Fruit fly (Drosophila melanogaster) whole organism, embryonic: ENCODE data around the gene shams.

Source experiments
- Ada2b ChIP-seq: fragments of 200-800 bp; sonication (Bioruptor generic); IDR thresholded peaks from 2 replicates; pipeline ENCODE4 v1.3.6; 2022; ENCODE audit warnings: missing biosample characterization, missing genetic modification characterization
- Aef1 ChIP-seq: fragments of 200-800 bp; sonication (Bioruptor generic); IDR thresholded peaks from 3 replicates; pipeline ENCODE4 v1.3.6; 2022; ENCODE audit warnings: missing biosample characterization, missing genetic modification characterization
- CG13624 ChIP-seq: fragments of 200-800 bp; sonication (Bioruptor generic); optimal IDR thresholded peaks from 2 replicates; lab custom pipeline; 2016; ENCODE audit warnings: missing biosample characterization, missing genetic modification characterization
- CG13894 ChIP-seq: fragments of 200-800 bp; sonication (Bioruptor generic); optimal IDR thresholded peaks from 3 replicates; lab custom pipeline; 2018; ENCODE audit warnings: missing biosample characterization, mild to moderate bottlenecking, missing genetic modification characterization, moderate library complexity
- CG14441 ChIP-seq: fragments of 200-800 bp; sonication (Bioruptor generic); IDR thresholded peaks from 2 replicates; pipeline ENCODE4 v1.3.6; 2022; ENCODE audit warnings: missing biosample characterization, missing genetic modification characterization
- CG1529 ChIP-seq: fragments of 200-800 bp; sonication (Bioruptor generic); optimal IDR thresholded peaks from 3 replicates; lab custom pipeline; 2018; ENCODE audit warnings: missing biosample characterization, missing genetic modification characterization
- CG1603 ChIP-seq: fragments of 200-800 bp; sonication (Bioruptor generic); optimal IDR thresholded peaks from 2 replicates; lab custom pipeline; 2019; ENCODE audit warnings: missing biosample characterization, mild to moderate bottlenecking, missing genetic modification characterization, moderate library complexity
- CG18599 ChIP-seq: fragments of 200-800 bp; sonication (Bioruptor generic); optimal IDR thresholded peaks from 3 replicates; lab custom pipeline; 2017; ENCODE audit warnings: missing biosample characterization, missing genetic modification characterization, mild to moderate bottlenecking, moderate library complexity, missing genetic modification reagents
- CG18764 ChIP-seq: fragments of 200-800 bp; sonication (Bioruptor generic); optimal IDR thresholded peaks from 3 replicates; lab custom pipeline; 2016; ENCODE audit warnings: missing biosample characterization, missing genetic modification characterization
- CG2120 ChIP-seq: fragments of 200-800 bp; sonication (Bioruptor generic); optimal IDR thresholded peaks from 3 replicates; lab custom pipeline; 2016; ENCODE audit warnings: missing biosample characterization, missing genetic modification characterization
- CG2889 ChIP-seq: fragments of 200-800 bp; sonication (Bioruptor generic); IDR thresholded peaks from 3 replicates; pipeline ENCODE4 v1.3.6; 2022; ENCODE audit warnings: missing biosample characterization, missing genetic modification characterization
- CG3065 ChIP-seq: fragments of 200-800 bp; sonication (Bioruptor generic); optimal IDR thresholded peaks from 2 replicates; lab custom pipeline; 2016; ENCODE audit warnings: missing biosample characterization, missing genetic modification characterization
- CG31224 ChIP-seq: fragments of 200-800 bp; sonication (Bioruptor generic); IDR thresholded peaks from 2 replicates; pipeline ENCODE4 v1.3.6; 2022; ENCODE audit warnings: missing biosample characterization, missing genetic modification characterization
- CG34376 ChIP-seq: fragments of 200-800 bp; sonication (Bioruptor generic); optimal IDR thresholded peaks from 2 replicates; lab custom pipeline; 2018; ENCODE audit warnings: missing biosample characterization, mild to moderate bottlenecking, missing genetic modification characterization
- CG6791 ChIP-seq: fragments of 200-800 bp; sonication (Bioruptor generic); IDR thresholded peaks from 3 replicates; pipeline ENCODE4 v1.3.6; 2022; ENCODE audit warnings: missing biosample characterization, missing genetic modification characterization; ENCODE audit not compliant: partially characterized antibody
- CG6813 ChIP-seq: fragments of 200-800 bp; sonication (Bioruptor generic); optimal IDR thresholded peaks from 2 replicates; lab custom pipeline; 2017; ENCODE audit warnings: missing biosample characterization, missing genetic modification characterization, mild to moderate bottlenecking, moderate library complexity, missing genetic modification reagents
- CG8281 ChIP-seq: fragments of 200-800 bp; sonication (Bioruptor generic); optimal IDR thresholded peaks from 2 replicates; lab custom pipeline; 2018; ENCODE audit warnings: missing biosample characterization, mild to moderate bottlenecking, missing genetic modification characterization, moderate library complexity
- CG8944 ChIP-seq: fragments of 200-800 bp; sonication (Bioruptor generic); optimal IDR thresholded peaks from 3 replicates; lab custom pipeline; 2016; ENCODE audit warnings: missing biosample characterization, missing genetic modification characterization
- CG9215 ChIP-seq: fragments of 200-800 bp; sonication (Bioruptor generic); IDR thresholded peaks from 2 replicates; pipeline ENCODE4 v1.3.6; 2022; ENCODE audit warnings: missing biosample characterization, missing genetic modification characterization
- Dfd ChIP-seq, 2 experiments: fragments of >200 bp; optimal IDR thresholded peaks; 2 replicates each; lab custom pipeline; 2017; ENCODE audit warnings: missing biosample characterization in 2 of 2, missing genetic modification characterization in 2 of 2
- Ets97D ChIP-seq: fragments of 200-800 bp; sonication (Bioruptor generic); optimal IDR thresholded peaks from 3 replicates; lab custom pipeline; 2016; ENCODE audit warnings: missing biosample characterization, missing genetic modification characterization
- Gug ChIP-seq: fragments of 200-800 bp; sonication (Bioruptor generic); IDR thresholded peaks from 4 replicates; pipeline ENCODE4 v1.3.6; 2022; ENCODE audit warnings: missing biosample characterization, missing genetic modification characterization
- H2.0 ChIP-seq: fragments of 200-800 bp; sonication (Bioruptor generic); IDR thresholded peaks from 2 replicates; pipeline ENCODE4 v1.3.6; 2022; ENCODE audit warnings: missing biosample characterization, missing genetic modification characterization
- Hmr ChIP-seq: fragments of 200-800 bp; sonication (Bioruptor generic); optimal IDR thresholded peaks from 3 replicates; lab custom pipeline; 2017; ENCODE audit warnings: mild to moderate bottlenecking, missing biosample characterization, missing genetic modification reagents, missing genetic modification characterization
- Hr51 ChIP-seq, 2 experiments: fragments of 200-800 bp; sonication (Bioruptor generic); optimal IDR thresholded peaks; 2 replicates in 1 of 2; 3 replicates in 1 of 2; lab custom pipeline; 2016 to 2018; ENCODE audit warnings: missing biosample characterization in 2 of 2, missing genetic modification characterization in 2 of 2, mild to moderate bottlenecking in 1 of 2, moderate library complexity in 1 of 2
- MESR4 ChIP-seq: fragments of 200-800 bp; sonication (Bioruptor generic); optimal IDR thresholded peaks from 2 replicates; lab custom pipeline; 2018; ENCODE audit warnings: missing biosample characterization, mild to moderate bottlenecking, missing genetic modification characterization, moderate library complexity
- Med ChIP-seq: fragments of 200-800 bp; sonication (Bioruptor generic); peaks from one replicate; lab custom pipeline; 2016; ENCODE audit warnings: missing biosample characterization, missing genetic modification characterization, mild to moderate bottlenecking, inconsistent platforms, moderate library complexity
- PHDP ChIP-seq: fragments of 200-800 bp; sonication (Bioruptor generic); optimal IDR thresholded peaks from 3 replicates; lab custom pipeline; 2018; ENCODE audit warnings: missing biosample characterization, mild to moderate bottlenecking, missing genetic modification characterization, moderate library complexity
- Pdp1 ChIP-seq, 2 experiments: fragments of 200-800 bp; sonication (Bioruptor generic); optimal IDR thresholded peaks; 3 replicates each; lab custom pipeline; 2016; ENCODE audit warnings: missing biosample characterization in 2 of 2, missing genetic modification characterization in 2 of 2, mild to moderate bottlenecking in 1 of 2, moderate library complexity in 1 of 2
- Rx ChIP-seq: fragments of 200-800 bp; sonication (Bioruptor generic); IDR thresholded peaks from 2 replicates; pipeline ENCODE4 v1.3.6; 2022; ENCODE audit warnings: missing biosample characterization, missing genetic modification characterization
- dimm ChIP-seq: fragments of 200-800 bp; sonication (Bioruptor generic); IDR thresholded peaks from 2 replicates; pipeline ENCODE4 v1.3.6; 2022; ENCODE audit warnings: missing biosample characterization, missing genetic modification characterization
- eve ChIP-seq, 2 experiments: fragments of >200 bp; optimal IDR thresholded peaks; 2 replicates each; lab custom pipeline; 2017; ENCODE audit warnings: missing biosample characterization in 2 of 2, missing genetic modification characterization in 2 of 2
- exex ChIP-seq: fragments of 200-800 bp; sonication (Bioruptor generic); optimal IDR thresholded peaks from 4 replicates; lab custom pipeline; 2018; ENCODE audit warnings: missing biosample characterization, mild to moderate bottlenecking, missing genetic modification characterization, moderate library complexity
- gem ChIP-seq: fragments of 200-800 bp; sonication (Bioruptor generic); optimal IDR thresholded peaks from 2 replicates; lab custom pipeline; 2019; ENCODE audit warnings: missing biosample characterization, mild to moderate bottlenecking, missing genetic modification characterization, moderate library complexity
- grn ChIP-seq: fragments of 200-800 bp; sonication (Bioruptor generic); optimal IDR thresholded peaks from 3 replicates; lab custom pipeline; 2017; ENCODE audit warnings: missing biosample characterization, missing genetic modification characterization
- gsb-n ChIP-seq: fragments of 200-800 bp; sonication (Bioruptor generic); optimal IDR thresholded peaks from 3 replicates; lab custom pipeline; 2018; ENCODE audit warnings: missing biosample characterization, mild to moderate bottlenecking, missing genetic modification characterization
- her ChIP-seq: fragments of 200-800 bp; sonication (Bioruptor generic); optimal IDR thresholded peaks from 2 replicates; lab custom pipeline; 2016; ENCODE audit warnings: missing biosample characterization, missing genetic modification characterization
- lab ChIP-seq: fragments of 200-800 bp; sonication (Bioruptor generic); optimal IDR thresholded peaks from 3 replicates; lab custom pipeline; 2017; ENCODE audit warnings: missing biosample characterization, missing genetic modification characterization, mild to moderate bottlenecking, moderate library complexity, missing genetic modification reagents
- lilli ChIP-seq: fragments of 200-800 bp; sonication (Bioruptor generic); optimal IDR thresholded peaks from 3 replicates; lab custom pipeline; 2016; ENCODE audit warnings: missing biosample characterization, missing genetic modification characterization
- otp ChIP-seq: fragments of 200-800 bp; sonication (Bioruptor generic); IDR thresholded peaks from 3 replicates; pipeline ENCODE4, ENCODE4 v1.3.6; 2022; ENCODE audit warnings: missing biosample characterization, missing genetic modification characterization
- pho ChIP-seq: fragments of 200-800 bp; sonication (Bioruptor generic); optimal IDR thresholded peaks from 2 replicates; lab custom pipeline; 2016; ENCODE audit warnings: missing biosample characterization, missing genetic modification characterization
- row ChIP-seq: fragments of 200-800 bp; sonication (Bioruptor generic); IDR thresholded peaks from 3 replicates; pipeline ENCODE4 v1.3.6; 2022; ENCODE audit warnings: missing biosample characterization, missing genetic modification characterization
- slou ChIP-seq: fragments of 200-800 bp; sonication (Bioruptor generic); optimal IDR thresholded peaks from 3 replicates; lab custom pipeline; 2016; ENCODE audit warnings: missing biosample characterization, missing genetic modification characterization
- slp2 ChIP-seq: fragments of 200-800 bp; sonication (Bioruptor generic); optimal IDR thresholded peaks from 2 replicates; lab custom pipeline; 2016; ENCODE audit warnings: missing biosample characterization, missing genetic modification characterization
- sna ChIP-seq: fragments of 200-800 bp; sonication (Bioruptor generic); IDR thresholded peaks from 2 replicates; pipeline ENCODE4 v1.3.6; 2022; ENCODE audit warnings: missing biosample characterization, missing genetic modification characterization; ENCODE audit not compliant: partially characterized antibody
- tna ChIP-seq: fragments of 200-800 bp; sonication (Bioruptor generic); IDR thresholded peaks from 2 replicates; pipeline ENCODE4 v1.3.6; 2022; ENCODE audit warnings: missing biosample characterization, missing genetic modification characterization; ENCODE audit not compliant: partially characterized antibody
- zf30C ChIP-seq: fragments of 200-800 bp; sonication (Bioruptor generic); optimal IDR thresholded peaks from 3 replicates; lab custom pipeline; 2018; ENCODE audit warnings: missing biosample characterization, mild to moderate bottlenecking, missing genetic modification characterization

Gene shams

DNA sequence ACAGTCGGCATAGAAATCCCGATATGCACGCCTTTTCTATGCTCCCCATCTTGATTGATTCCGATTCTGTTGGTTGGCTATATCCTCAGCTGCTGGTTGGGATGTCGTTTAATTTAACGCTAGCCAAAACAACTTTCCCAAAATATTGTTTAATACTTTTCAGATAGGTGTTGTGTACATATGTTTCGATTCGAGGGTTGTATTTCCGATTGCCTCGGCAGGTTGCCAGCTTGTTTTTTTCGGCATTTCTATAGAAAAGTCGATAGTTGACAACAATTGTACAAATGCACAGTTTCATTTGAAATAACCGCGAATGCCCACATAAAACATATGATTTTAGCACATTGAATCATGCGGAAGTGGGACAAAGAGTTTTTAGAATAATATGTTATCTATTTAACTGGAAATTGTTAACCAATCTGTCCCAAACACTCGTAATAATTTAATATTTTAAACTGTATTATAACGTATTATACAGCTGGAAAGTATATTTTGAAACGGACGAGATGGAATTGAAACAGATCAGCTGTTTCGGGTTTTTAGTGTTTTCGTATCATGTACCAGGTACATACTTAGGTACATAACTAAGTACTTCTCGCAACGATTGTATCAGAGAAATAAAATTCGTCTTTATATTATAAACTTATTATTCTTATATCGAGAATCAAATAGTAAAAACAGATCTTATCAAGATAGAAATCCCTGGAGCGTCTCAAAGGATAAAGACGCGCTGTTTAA, 19.8 kb downstream of the shams start, which contains the start of gene CG31109 (continued):
- TF ChIP-seq CG6791 (peak; percentile 37; the same call in 1 of the 3 replicates), MESR4 (GFP tag; lab: Kevin White, UChicago) (peak; percentile 79), Med (GFP tag; lab: Kevin White, UChicago) (peak; percentile 74), CG2889 (GFP tag; lab: Robert Waterston, UW) (no peak), Rx (no peak), Ets97D (peak; percentile 74)

DNA sequence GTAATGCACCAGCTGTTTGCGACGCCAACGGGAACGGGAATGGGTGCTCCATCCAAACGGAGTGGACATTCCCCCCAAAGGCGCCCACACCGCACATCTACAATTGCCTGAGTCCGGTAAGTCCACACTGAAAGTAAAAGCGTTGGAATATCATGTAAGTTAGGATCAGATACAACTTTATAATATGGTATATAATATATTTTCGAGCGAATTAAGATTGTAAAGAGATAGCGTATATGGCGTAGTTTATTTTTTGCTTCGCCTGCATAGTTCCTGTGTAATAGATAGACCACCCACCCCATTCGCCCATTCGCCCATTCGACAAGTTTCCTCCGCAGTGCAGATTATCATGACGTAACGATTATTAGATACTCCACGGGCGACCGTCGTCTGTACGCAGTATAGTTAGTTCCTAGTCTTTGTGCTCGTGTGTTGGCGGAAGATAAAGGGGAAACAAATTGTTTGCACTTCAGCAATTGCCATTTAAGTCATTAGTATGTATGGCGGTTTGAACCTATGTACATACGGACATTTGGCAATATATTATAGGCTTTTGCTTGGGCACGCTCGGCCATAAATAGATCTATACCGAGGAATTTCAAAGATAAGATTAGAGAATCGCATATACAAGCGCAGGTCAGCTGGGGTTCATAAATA, 22.8 kb downstream of the shams start:
- TF ChIP-seq gsb-n (tag; lab: Kevin White, UChicago): no peak
- no peak for TF ChIP-seq CG9215
- TF ChIP-seq eve (GFP tag; optimal IDR thresholded peaks at IDR 0.05; lab: Kevin White, UChicago): peak in 1 of 2 experiments; percentile 62
- TF ChIP-seq exex (tag; lab: Kevin White, UChicago): peak; percentile 77
- TF ChIP-seq otp (GFP tag; lab: Robert Waterston, UW): no peak
- no peak for TF ChIP-seq Dfd (GFP tag; optimal IDR thresholded peaks at IDR 0.05; lab: Kevin White, UChicago)
- TF ChIP-seq H2.0 (GFP tag; lab: Robert Waterston, UW): no peak
- TF ChIP-seq dimm (GFP tag; lab: Robert Waterston, UW): no peak
- peak; percentile 24; the same call in 1 of the 3 replicates for TF ChIP-seq Aef1 (GFP tag; lab: Robert Waterston, UW)
- peak; percentile 20 for TF ChIP-seq CG1603 (tag; lab: Kevin White, UChicago)
- TF ChIP-seq CG34376 (GFP tag; lab: Kevin White, UChicago): peak; percentile 43
- TF ChIP-seq CG31224: no peak
- TF ChIP-seq pho (GFP tag; lab: Kevin White, UChicago): peak; percentile 21
- 0 out of 2 replicates have a peak, but pooled peaks have one; percentile 7 for TF ChIP-seq Ada2b (GFP tag; lab: Robert Waterston, UW)
- TF ChIP-seq Pdp1 (GFP tag; optimal IDR thresholded peaks at IDR 0.05; lab: Kevin White, UChicago): peak in 1 of 2 experiments; percentile 86
- TF ChIP-seq CG13624 (GFP tag; lab: Kevin White, UChicago): peak; percentile 21
- no peak for TF ChIP-seq CG8281 (tag; lab: Kevin White, UChicago)
- TF ChIP-seq lab: peak; percentile 39
- TF ChIP-seq CG18764 (GFP tag; lab: Kevin White, UChicago): no peak
- peak; percentile 52 for TF ChIP-seq row
- TF ChIP-seq Hr51 (GFP tag; optimal IDR thresholded peaks at IDR 0.05; lab: Kevin White, UChicago): peak in 1 of 2 experiments; percentile 7
- TF ChIP-seq CG14441 (GFP tag; lab: Robert Waterston, UW): peak; percentile 44; the same call in 1 of the 2 replicates
- no peak for TF ChIP-seq CG3065 (GFP tag; lab: Kevin White, UChicago)
- no peak for TF ChIP-seq her (GFP tag; lab: Kevin White, UChicago)
- TF ChIP-seq PHDP (tag; lab: Kevin White, UChicago): peak; percentile 16
- TF ChIP-seq Hmr (GFP tag; lab: Kevin White, UChicago): peak; percentile 43
- peak; percentile 56 for TF ChIP-seq CG18599 (GFP tag; lab: Kevin White, UChicago)
- TF ChIP-seq lilli (GFP tag; lab: Kevin White, UChicago): peak; percentile 3
- TF ChIP-seq tna (GFP tag; lab: Robert Waterston, UW): no peak
- peak; percentile 18 for TF ChIP-seq grn (GFP tag; lab: Kevin White, UChicago)
- no peak for TF ChIP-seq sna (GFP tag; lab: Robert Waterston, UW)
- no peak for TF ChIP-seq CG13894
- TF ChIP-seq CG8944: no peak
- no peak for TF ChIP-seq slp2
- no peak for TF ChIP-seq CG1529
- peak; percentile 24 for TF ChIP-seq gem (tag; lab: Kevin White, UChicago)
- peak; percentile 16 for TF ChIP-seq zf30C
- TF ChIP-seq Gug (GFP tag; lab: Robert Waterston, UW): no peak
- no peak for TF ChIP-seq slou
- TF ChIP-seq CG2120 (GFP tag; lab: Kevin White, UChicago): peak; percentile 30
- TF ChIP-seq CG6813: no peak
